Worm (Caenorhabditis elegans): ENCODE measurements around the gene cox-14.

ce11 chrIII:10251114-10251513 is 32.4 kb downstream of the cox-14 start:
- TF ChIP-seq sptf-1 (tag; optimal IDR thresholded peaks at IDR 0.05) = no peak
- TF ChIP-seq snpc-4 (tag; optimal IDR thresholded peaks at IDR 0.05) = no peak
- no peak for TF ChIP-seq unc-39 (tag; optimal IDR thresholded peaks at IDR 0.05)
- TF ChIP-seq ztf-11 (tag; optimal IDR thresholded peaks at IDR 0.05) = no peak
- TF ChIP-seq unc-120 (tag; optimal IDR thresholded peaks at IDR 0.05; ENCODE audit: poor library complexity, severe bottlenecking) = no peak
- no peak for TF ChIP-seq ces-1 (GFP tag; optimal IDR thresholded peaks at IDR 0.05)

Measured in whole organism, mixed stage, embryonic.